Fruit fly (Drosophila melanogaster): ENCODE data around the gene CG3703.

The CG3703 gene

dm6 chrX:899407-900050 is 46.0 kb downstream of the CG3703 start:
- TF ChIP-seq CG9705 (GFP tag; optimal IDR thresholded peaks at IDR 0.05) = no peak
- TF ChIP-seq Myc (optimal IDR thresholded peaks at IDR 0.05) = no peak
- TF ChIP-seq N (GFP tag; optimal IDR thresholded peaks at IDR 0.05) = no peak
- no peak for TF ChIP-seq usp (GFP tag; optimal IDR thresholded peaks at IDR 0.05)
- no peak for TF ChIP-seq lola (GFP tag; optimal IDR thresholded peaks at IDR 0.05)
- TF ChIP-seq Hr83 (GFP tag; optimal IDR thresholded peaks at IDR 0.05; ENCODE audit: poor library complexity, severe bottlenecking) = no peak
- no peak for TF ChIP-seq dl (GFP tag; optimal IDR thresholded peaks at IDR 0.05; ENCODE audit: insufficient read depth in 1 of 2, partially characterized antibody in 2 of 2)
- no peak for TF ChIP-seq Mio (GFP tag; optimal IDR thresholded peaks at IDR 0.05)
- no peak for TF ChIP-seq OdsH (GFP tag; optimal IDR thresholded peaks at IDR 0.05)
- TF ChIP-seq Vsx2 (GFP tag; optimal IDR thresholded peaks at IDR 0.05; ENCODE audit: partially characterized antibody) = no peak
- no peak for TF ChIP-seq CG32264 (GFP tag; optimal IDR thresholded peaks at IDR 0.05)
- no peak for TF ChIP-seq sv (GFP tag; optimal IDR thresholded peaks at IDR 0.05)
- no peak for TF ChIP-seq brk (GFP tag; optimal IDR thresholded peaks at IDR 0.05)
- TF ChIP-seq ey (GFP tag; optimal IDR thresholded peaks at IDR 0.05) = no peak
- TF ChIP-seq fru (GFP tag; optimal IDR thresholded peaks at IDR 0.05) = no peak
- TF ChIP-seq sage (GFP tag; optimal IDR thresholded peaks at IDR 0.05) = no peak

DNA sequence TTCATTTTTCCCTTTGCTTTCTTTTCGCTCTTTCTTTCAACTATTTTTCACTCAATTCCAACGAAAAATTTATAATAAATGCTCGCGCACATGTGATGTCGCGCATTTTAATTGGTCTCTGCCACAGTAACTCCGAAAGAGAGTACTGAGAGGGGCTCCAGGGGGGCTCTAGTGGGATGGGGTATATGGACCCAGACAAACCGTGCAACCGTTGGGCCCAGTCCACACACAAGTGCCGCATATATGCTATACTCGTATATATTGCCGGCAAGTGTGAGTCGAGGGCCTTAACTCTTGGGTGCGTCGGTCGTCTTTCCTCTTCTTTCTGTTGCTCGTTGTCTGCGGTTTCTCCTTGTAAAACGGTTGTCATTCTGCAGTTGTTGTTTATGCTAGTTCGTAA is 47.2 kb downstream of the CG3703 start:
- TF ChIP-seq dl (GFP tag; optimal IDR thresholded peaks at IDR 0.05; ENCODE audit: insufficient read depth in 1 of 2, partially characterized antibody in 2 of 2) (no peak), dsf (GFP tag; optimal IDR thresholded peaks at IDR 0.05; ENCODE audit: borderline replicate concordance) (no peak), pan (optimal IDR thresholded peaks at IDR 0.05) (no peak), dmrt93B (GFP tag; optimal IDR thresholded peaks at IDR 0.05) (no peak), Hr83 (GFP tag; optimal IDR thresholded peaks at IDR 0.05; ENCODE audit: poor library complexity, severe bottlenecking) (no peak), fru (GFP tag; optimal IDR thresholded peaks at IDR 0.05) (peak; percentile 26), woc (GFP tag; optimal IDR thresholded peaks at IDR 0.05) (no peak), br (GFP tag; optimal IDR thresholded peaks at IDR 0.05) (no peak), Dfd (GFP tag; optimal IDR thresholded peaks at IDR 0.05) (no peak), psq (GFP tag; optimal IDR thresholded peaks at IDR 0.05) (peak; percentile 26), foxo (GFP tag; optimal IDR thresholded peaks at IDR 0.05) (peak in 1 of 2 experiments; percentile 21)

DNA sequence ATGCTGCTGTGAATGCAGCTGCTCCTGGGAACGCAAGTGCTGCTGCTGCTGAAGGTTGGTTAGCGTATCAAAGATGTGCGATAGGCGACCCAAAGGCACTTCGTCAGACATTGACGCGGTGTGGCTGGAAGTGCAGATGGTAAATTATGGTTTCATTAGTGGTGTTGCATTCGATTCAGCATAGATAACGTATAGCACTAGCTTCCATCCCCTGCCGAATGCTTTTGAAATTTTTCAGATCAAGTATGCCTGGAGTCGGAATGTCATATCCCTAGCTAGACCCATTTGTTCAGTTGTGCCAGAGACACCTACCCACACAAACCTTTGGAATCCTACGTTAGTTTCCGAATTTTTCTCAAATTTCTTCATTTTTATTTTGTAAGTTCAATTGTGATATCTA is 51.4 kb downstream of the CG3703 start, which contains the start of gene CG11663:
Gene CG11663 (plus strand): TSS at position 301 of the 400 bp plus-strand sequence.
- TF ChIP-seq Rel (GFP tag; optimal IDR thresholded peaks at IDR 0.05) = no peak
- TF ChIP-seq Rel (tag; optimal IDR thresholded peaks at IDR 0.05) = no peak
- TF ChIP-seq Vsx2 (GFP tag; optimal IDR thresholded peaks at IDR 0.05; ENCODE audit: partially characterized antibody) = no peak
- TF ChIP-seq Dfd (GFP tag; optimal IDR thresholded peaks at IDR 0.05) = no peak
- no peak for TF ChIP-seq tai (GFP tag; optimal IDR thresholded peaks at IDR 0.05)
- no peak for TF ChIP-seq h (GFP tag; optimal IDR thresholded peaks at IDR 0.05)
- no peak for TF ChIP-seq foxo (GFP tag; optimal IDR thresholded peaks at IDR 0.05)
- TF ChIP-seq fru (GFP tag; optimal IDR thresholded peaks at IDR 0.05) = no peak
- no peak for TF ChIP-seq ey (GFP tag; optimal IDR thresholded peaks at IDR 0.05)
- no peak for TF ChIP-seq pan (optimal IDR thresholded peaks at IDR 0.05)
- TF ChIP-seq CG32264 (GFP tag; optimal IDR thresholded peaks at IDR 0.05) = no peak
- TF ChIP-seq Sp1 (GFP tag; optimal IDR thresholded peaks at IDR 0.05) = no peak
- no peak for TF ChIP-seq Hnf4 (GFP tag; optimal IDR thresholded peaks at IDR 0.05)
- no peak for TF ChIP-seq Jra (GFP tag; optimal IDR thresholded peaks at IDR 0.05)

All from whole organism, wandering third instar larva.